Worm (Caenorhabditis elegans): ENCODE data around the gene nep-5.

ce11 chrII:5447381-5447780 lies 40.6 kb upstream of the nep-5 start, which contains the start of gene cex-1:
- TF ChIP-seq snpc-4 (tag; optimal IDR thresholded peaks at IDR 0.05) (no peak), pag-3 (tag; optimal IDR thresholded peaks at IDR 0.05; ENCODE audit: borderline replicate concordance, insufficient read depth) (no peak), nhr-77 (tag; optimal IDR thresholded peaks at IDR 0.05) (no peak), nhr-11 (tag; optimal IDR thresholded peaks at IDR 0.05) (no peak), snu-23 (GFP tag; optimal IDR thresholded peaks at IDR 0.05) (no peak), zag-1 (tag; optimal IDR thresholded peaks at IDR 0.05) (no peak), aly-2 (tag; optimal IDR thresholded peaks at IDR 0.05) (no peak), alr-1 (tag; optimal IDR thresholded peaks at IDR 0.05; ENCODE audit: borderline replicate concordance) (no peak), ceh-90 (tag; optimal IDR thresholded peaks at IDR 0.05) (no peak), unc-62 (GFP tag; optimal IDR thresholded peaks at IDR 0.05) (no peak), fkh-4 (tag; optimal IDR thresholded peaks at IDR 0.05; ENCODE audit: borderline replicate concordance) (no peak), lin-39 (tag; optimal IDR thresholded peaks at IDR 0.05) (no peak)

All from whole organism, L1 larva.